Worm (Caenorhabditis elegans) whole organism, late embryonic: ENCODE measurements around the gene F59B2.8.
A peak's percentile ranks its signal among the peaks of the same experiment; 100 is the strongest.

Experiments
- C08G9.2 ChIP-seq: sonication (generic microtip); optimal IDR thresholded peaks from 2 replicates; lab custom pipeline; 2016; ENCODE audit warnings: mild to moderate bottlenecking, missing genetic modification characterization, moderate library complexity, missing compliant biosample characterization
- C38D4.7 ChIP-seq: fragments of 200-800 bp; sonication (Bioruptor generic); optimal IDR thresholded peaks from 2 replicates; lab custom pipeline; 2018; ENCODE audit warnings: mild to moderate bottlenecking, missing genetic modification characterization, moderate library complexity, missing compliant biosample characterization
- F13H6.1 ChIP-seq: sonication (generic microtip); optimal IDR thresholded peaks from 2 replicates; lab custom pipeline; 2016; ENCODE audit warnings: missing genetic modification characterization, missing compliant biosample characterization
- T23F11.4 ChIP-seq: fragments of 200-800 bp; sonication (Bioruptor generic); optimal IDR thresholded peaks from 2 replicates; lab custom pipeline; 2018; ENCODE audit warnings: mild to moderate bottlenecking, missing genetic modification characterization, missing compliant biosample characterization
- ahr-1 ChIP-seq: sonication (generic microtip); optimal IDR thresholded peaks from 2 replicates; lab custom pipeline; 2016; ENCODE audit warnings: missing genetic modification characterization, missing compliant biosample characterization
- ama-1 ChIP-seq: fragments of 150-350 bp; optimal IDR thresholded peaks from 2 replicates; lab custom pipeline; 2014
- ceh-18 ChIP-seq: sonication (generic microtip); optimal IDR thresholded peaks from 2 replicates; lab custom pipeline; 2016; ENCODE audit warnings: missing genetic modification characterization, missing compliant biosample characterization
- ceh-19 ChIP-seq: fragments of 200-800 bp; sonication (Bioruptor generic); optimal IDR thresholded peaks from 2 replicates; lab custom pipeline; 2018; ENCODE audit warnings: mild to moderate bottlenecking, missing genetic modification characterization, missing compliant biosample characterization
- ceh-34 ChIP-seq: sonication (generic microtip); optimal IDR thresholded peaks from 2 replicates; lab custom pipeline; 2016; ENCODE audit warnings: mild to moderate bottlenecking, missing genetic modification characterization, missing compliant biosample characterization
- ceh-45 ChIP-seq: fragments of 200-800 bp; sonication (Bioruptor generic); IDR thresholded peaks from 2 replicates; pipeline ENCODE4 v1.3.6; 2022; ENCODE audit warnings: missing genetic modification reagents, missing genetic modification characterization, missing compliant biosample characterization
- ceh-48 ChIP-seq: sonication (generic microtip); optimal IDR thresholded peaks from 2 replicates; lab custom pipeline; 2016; ENCODE audit warnings: missing genetic modification characterization, inconsistent platforms, missing compliant biosample characterization
- ceh-6 ChIP-seq: fragments of 200-800 bp; sonication (Bioruptor generic); optimal IDR thresholded peaks from 2 replicates; lab custom pipeline; 2018; ENCODE audit warnings: mild to moderate bottlenecking, missing genetic modification characterization, missing compliant biosample characterization
- ceh-9 ChIP-seq: sonication (generic microtip); optimal IDR thresholded peaks from 2 replicates; lab custom pipeline; 2016; ENCODE audit warnings: mild to moderate bottlenecking, missing genetic modification characterization, inconsistent platforms, missing compliant biosample characterization
- dve-1 ChIP-seq: sonication (generic microtip); optimal IDR thresholded peaks from 2 replicates; lab custom pipeline; 2017; ENCODE audit warnings: antibody characterized with exemption, mild to moderate bottlenecking, missing genetic modification characterization, missing compliant biosample characterization
- elt-2 ChIP-seq: sonication (generic microtip); optimal IDR thresholded peaks from 2 replicates; lab custom pipeline; 2016; ENCODE audit warnings: missing genetic modification reagents, missing genetic modification characterization, missing compliant biosample characterization
- ets-4 ChIP-seq: sonication (generic microtip); optimal IDR thresholded peaks from 2 replicates; lab custom pipeline; 2016; ENCODE audit warnings: missing genetic modification characterization, missing compliant biosample characterization
- eyg-1 ChIP-seq: sonication (generic microtip); optimal IDR thresholded peaks from 2 replicates; lab custom pipeline; 2016; ENCODE audit warnings: missing genotype, missing genetic modification characterization, missing compliant biosample characterization
- fkh-6 ChIP-seq: sonication (generic microtip); optimal IDR thresholded peaks from 2 replicates; lab custom pipeline; 2016; ENCODE audit warnings: missing genetic modification characterization, missing compliant biosample characterization
- gmeb-2 ChIP-seq: sonication (generic microtip); optimal IDR thresholded peaks from 2 replicates; lab custom pipeline; 2016; ENCODE audit warnings: missing genetic modification characterization, inconsistent platforms, missing compliant biosample characterization
- hlh-13 ChIP-seq: fragments of 200-800 bp; sonication (Bioruptor generic); optimal IDR thresholded peaks from 2 replicates; lab custom pipeline; 2018; ENCODE audit warnings: mild to moderate bottlenecking, missing genetic modification characterization, missing compliant biosample characterization
- hlh-30 ChIP-seq: sonication (generic microtip); optimal IDR thresholded peaks from 2 replicates; lab custom pipeline; 2017; ENCODE audit warnings: antibody characterized with exemption, missing genetic modification characterization, missing compliant biosample characterization; ENCODE audit not compliant: insufficient read depth
- hlh-8 ChIP-seq: sonication (generic microtip); optimal IDR thresholded peaks from 2 replicates; lab custom pipeline; 2016; ENCODE audit warnings: missing genotype, missing genetic modification characterization, missing compliant biosample characterization
- lin-11 ChIP-seq: fragments of 200-800 bp; sonication (Bioruptor generic); optimal IDR thresholded peaks from 2 replicates; lab custom pipeline; 2018; ENCODE audit warnings: mild to moderate bottlenecking, missing genetic modification characterization, missing compliant biosample characterization
- nfya-1 ChIP-seq: sonication (generic microtip); optimal IDR thresholded peaks from 2 replicates; lab custom pipeline; 2017; ENCODE audit warnings: missing genetic modification characterization, mild to moderate bottlenecking, missing compliant biosample characterization, antibody characterized with exemption, moderate library complexity
- nhr-11 ChIP-seq: fragments of 150-350 bp; optimal IDR thresholded peaks from 2 replicates; lab custom pipeline; 2014; ENCODE audit warnings: missing biosample characterization, missing genetic modification characterization
- nhr-232 ChIP-seq: sonication (generic microtip); optimal IDR thresholded peaks from 2 replicates; lab custom pipeline; 2016; ENCODE audit warnings: missing genetic modification characterization, missing compliant biosample characterization
- npax-4 ChIP-seq: sonication (generic microtip); optimal IDR thresholded peaks from 2 replicates; lab custom pipeline; 2016; ENCODE audit warnings: missing genetic modification characterization, missing compliant biosample characterization
- odd-2 ChIP-seq: sonication (generic microtip); optimal IDR thresholded peaks from 2 replicates; lab custom pipeline; 2017; ENCODE audit warnings: antibody characterized with exemption, mild to moderate bottlenecking, missing genetic modification characterization, missing compliant biosample characterization
- pag-3 ChIP-seq: sonication (generic microtip); optimal IDR thresholded peaks from 2 replicates; lab custom pipeline; 2016; ENCODE audit warnings: missing compliant biosample characterization, missing genetic modification characterization, borderline replicate concordance
- pax-1 ChIP-seq: fragments of 150-350 bp; optimal IDR thresholded peaks from 2 replicates; lab custom pipeline; 2014; ENCODE audit warnings: missing biosample characterization, missing genetic modification characterization
- pros-1 ChIP-seq: fragments of 150-350 bp; optimal IDR thresholded peaks from 2 replicates; lab custom pipeline; 2014; ENCODE audit warnings: missing biosample characterization, missing genetic modification reagents, missing genetic modification characterization
- ref-2 ChIP-seq: sonication (generic microtip); optimal IDR thresholded peaks from 2 replicates; lab custom pipeline; 2016; ENCODE audit warnings: missing genetic modification characterization, missing compliant biosample characterization
- rnt-1 ChIP-seq: sonication (generic microtip); optimal IDR thresholded peaks from 2 replicates; lab custom pipeline; 2016; ENCODE audit warnings: missing genetic modification characterization, missing compliant biosample characterization
- sdc-2 ChIP-seq: sonication (generic microtip); optimal IDR thresholded peaks from 2 replicates; lab custom pipeline; 2016; ENCODE audit warnings: missing genotype, missing genetic modification characterization, missing compliant biosample characterization
- syd-9 ChIP-seq: sonication (generic microtip); optimal IDR thresholded peaks from 2 replicates; lab custom pipeline; 2016; ENCODE audit warnings: mild to moderate bottlenecking, missing genetic modification characterization, moderate library complexity, missing compliant biosample characterization
- unc-3 ChIP-seq, 2 experiments: fragments of 200-800 bp in 1 of 2; sonication (Bioruptor generic) in 1 of 2; sonication (generic microtip) in 1 of 2; conservative IDR thresholded peaks in 1 of 2; optimal IDR thresholded peaks in 1 of 2; 2 replicates each; pipeline versions ENCODE4 v1.3.6 to Lab custom; 2016 to 2022; ENCODE audit warnings: missing compliant biosample characterization in 2 of 2, missing genetic modification characterization in 2 of 2, missing genetic modification reagents in 1 of 2
- unc-42 ChIP-seq: sonication (generic microtip); optimal IDR thresholded peaks from 2 replicates; lab custom pipeline; 2016; ENCODE audit warnings: missing genotype, missing genetic modification characterization, missing compliant biosample characterization
- unc-55 ChIP-seq: sonication (generic microtip); optimal IDR thresholded peaks from 2 replicates; lab custom pipeline; 2017; ENCODE audit warnings: missing biosample characterization, missing genetic modification reagents, missing genetic modification characterization
- unc-86 ChIP-seq: sonication (generic microtip); optimal IDR thresholded peaks from 2 replicates; lab custom pipeline; 2016; ENCODE audit warnings: missing genetic modification characterization, missing compliant biosample characterization

The F59B2.8 gene

ce11 chrIII:9030818-9031217 is 20.8 kb upstream of the F59B2.8 start:
- TF ChIP-seq pag-3 (tag; lab: Kevin White, UChicago) (no peak), ahr-1 (no peak), nfya-1 (tag; lab: Kevin White, UChicago) (no peak)

DNA sequence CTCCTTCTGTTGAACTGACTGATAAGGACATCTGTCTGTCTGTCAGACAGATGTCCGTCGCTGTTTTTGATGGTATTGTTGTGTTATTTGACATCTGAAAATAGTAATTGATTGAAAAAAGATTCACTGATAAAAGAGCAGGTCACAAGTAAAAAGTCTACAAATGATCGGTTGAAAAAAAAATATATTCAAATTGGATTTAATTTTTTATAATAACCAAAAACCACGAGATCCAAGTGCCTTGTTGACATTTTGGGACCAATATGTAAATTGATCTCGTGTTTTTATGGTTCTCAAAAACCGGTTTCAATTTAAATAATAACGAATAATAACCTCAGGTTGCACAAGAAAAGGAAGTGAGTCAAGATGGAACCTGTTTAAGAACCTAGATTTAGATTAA is 17.0 kb upstream of the F59B2.8 start, which contains the start of gene F59B2.13:
Gene F59B2.13, minus strand, starts transcription at position 101 of the 400 bp plus-strand sequence.
- TF ChIP-seq elt-2 (tag; lab: Kevin White, UChicago) (no peak), eyg-1 (tag; lab: Kevin White, UChicago) (no peak), odd-2 (tag; lab: Kevin White, UChicago) (no peak), hlh-13 (GFP tag; lab: Kevin White, UChicago) (no peak), lin-11 (no peak), pag-3 (tag; lab: Kevin White, UChicago) (no peak), pros-1 (tag; lab: Kevin White, UChicago) (no peak), C38D4.7 (GFP tag; lab: Kevin White, UChicago) (no peak), dve-1 (tag; lab: Kevin White, UChicago) (no peak), ceh-45 (no peak), ceh-48 (tag; lab: Kevin White, UChicago) (no peak), gmeb-2 (tag; lab: Kevin White, UChicago) (no peak), ama-1 (no peak), T23F11.4 (GFP tag; lab: Kevin White, UChicago) (no peak)

DNA sequence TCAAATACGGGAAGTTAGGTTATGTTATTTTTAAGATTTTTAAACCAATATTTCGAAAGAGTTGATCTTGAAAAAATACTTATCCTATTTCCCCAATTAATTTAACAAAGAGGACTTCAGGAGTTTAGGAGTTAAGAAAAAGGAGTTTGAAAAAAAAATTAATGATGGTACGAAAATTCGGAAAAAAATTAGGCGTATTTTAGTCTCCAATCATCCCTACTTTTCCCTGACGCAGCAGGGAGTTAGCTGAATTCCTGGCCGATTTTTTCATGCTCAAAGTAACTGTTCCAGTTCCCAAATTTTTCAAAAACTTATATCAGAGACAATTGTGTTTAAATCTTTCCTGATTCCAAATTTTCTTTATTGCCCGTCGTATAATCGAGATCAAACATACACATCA is 13.6 kb upstream of the F59B2.8 start:
- no peak for TF ChIP-seq lin-11
- TF ChIP-seq unc-55 (GFP tag; lab: Kevin White, UChicago): no peak
- TF ChIP-seq nhr-11 (tag; lab: Kevin White, UChicago): no peak
- no peak for TF ChIP-seq npax-4

DNA sequence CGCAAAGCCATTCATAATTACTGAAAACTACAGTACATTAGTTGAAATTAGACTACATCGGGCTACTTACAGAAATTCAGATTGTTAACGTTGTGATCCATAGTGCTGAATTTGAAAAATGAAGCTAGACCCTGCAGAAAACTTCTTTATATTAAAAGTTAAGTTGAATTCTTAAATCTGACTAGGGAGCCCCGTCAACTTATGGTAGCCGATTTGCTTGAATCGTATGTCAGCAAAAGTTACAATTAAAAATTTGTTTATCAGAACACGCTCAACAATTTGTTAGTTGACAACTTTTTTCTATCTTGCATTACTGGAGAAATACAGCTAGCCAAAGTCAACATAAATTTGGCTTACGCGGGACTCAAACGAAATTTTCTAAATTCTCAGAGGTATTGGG is 12.5 kb upstream of the F59B2.8 start, which contains the start of gene F59B2.14:
Gene F59B2.14, minus strand, starts transcription at position 101 of the 400 bp plus-strand sequence.
- TF ChIP-seq lin-11 (no peak), sdc-2 (tag; lab: Kevin White, UChicago) (no peak), ceh-6 (GFP tag; lab: Kevin White, UChicago) (no peak), F13H6.1 (tag; lab: Kevin White, UChicago) (no peak), unc-3 (GFP tag; conservative IDR thresholded peaks at IDR 0.05; lab: Robert Waterston, UW) (no peak), unc-3 (tag; optimal IDR thresholded peaks at IDR 0.05; lab: Kevin White, UChicago) (no peak), ceh-48 (tag; lab: Kevin White, UChicago) (no peak), unc-86 (tag; lab: Kevin White, UChicago) (no peak), pax-1 (tag; lab: Kevin White, UChicago) (no peak)

- TF ChIP-seq unc-86 (tag; lab: Kevin White, UChicago) (no peak), C38D4.7 (GFP tag; lab: Kevin White, UChicago) (no peak)
Observed at ce11 chrIII:9017181-9017651, 7.2 kb upstream of the F59B2.8 start, which contains the start of gene F59B2.12. Gene F59B2.12 (plus strand): TSS chrIII:9017601.

- no peak for TF ChIP-seq ceh-34 (tag; lab: Kevin White, UChicago)
- TF ChIP-seq ceh-48 (tag; lab: Kevin White, UChicago): peak; percentile 9
- TF ChIP-seq, all 69 proteins: peak for 1
Observed at ce11 chrIII:9012309-9012708, 2.3 kb upstream of the F59B2.8 start, which contains the start of gene F59B2.9. Gene F59B2.9 (minus strand): TSS chrIII:9012409.

DNA sequence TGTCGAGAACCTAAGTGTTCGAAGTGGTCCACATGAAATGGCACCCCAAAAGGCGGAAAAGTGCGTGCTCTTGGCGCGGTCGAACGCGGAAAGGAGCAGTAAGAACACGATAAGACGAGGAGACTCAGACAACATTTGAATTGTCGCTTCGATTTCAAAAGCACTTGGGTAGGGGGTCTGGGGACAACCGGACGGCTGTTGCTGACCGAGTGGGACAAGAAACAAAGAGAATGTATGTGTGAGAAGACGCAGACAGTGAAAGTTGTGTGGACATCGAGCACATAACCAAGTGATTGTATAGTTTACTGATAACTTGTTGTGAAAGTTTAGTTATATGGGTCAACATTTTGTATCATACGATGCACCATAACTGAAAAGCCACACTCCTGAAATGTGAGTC is 2.8 kb downstream of the F59B2.8 start:
- TF ChIP-seq unc-42 (tag; lab: Kevin White, UChicago): no peak
- no peak for TF ChIP-seq hlh-8 (tag; lab: Kevin White, UChicago)
- TF ChIP-seq fkh-6 (tag; lab: Kevin White, UChicago): no peak
- TF ChIP-seq ceh-9 (tag; lab: Kevin White, UChicago): no peak
- TF ChIP-seq ref-2: peak; percentile 15
- TF ChIP-seq syd-9 (tag; lab: Kevin White, UChicago): peak; percentile 87
- no peak for TF ChIP-seq rnt-1
- TF ChIP-seq hlh-30 (tag; lab: Kevin White, UChicago): no peak
- peak; percentile 25 for TF ChIP-seq ceh-18 (tag; lab: Kevin White, UChicago)
- TF ChIP-seq ets-4 (tag; lab: Kevin White, UChicago): no peak
- TF ChIP-seq T23F11.4 (GFP tag; lab: Kevin White, UChicago): peak; percentile 28
- peak; percentile 39 for TF ChIP-seq elt-2 (tag; lab: Kevin White, UChicago)
- peak; percentile 85 for TF ChIP-seq unc-55 (GFP tag; lab: Kevin White, UChicago)
- TF ChIP-seq nhr-232: no peak
- TF ChIP-seq C08G9.2: no peak
- TF ChIP-seq dve-1 (tag; lab: Kevin White, UChicago): peak; percentile 8
- no peak for TF ChIP-seq ceh-19
